Worm (Caenorhabditis elegans) whole organism, L4 larva: ENCODE measurements around the gene T05D4.5.

Experiments used
- D1046.2 ChIP-seq: fragments of 200-800 bp; sonication (Bioruptor generic); IDR thresholded peaks from 2 replicates; pipeline ENCODE4 v1.3.6; 2022; ENCODE audit warnings: missing genetic modification characterization, missing compliant biosample characterization
- F26F4.8 ChIP-seq: fragments of 200-800 bp; sonication (Bioruptor generic); conservative IDR thresholded peaks from 2 replicates; pipeline ENCODE4 v1.3.6; 2022; ENCODE audit warnings: missing genetic modification characterization, missing compliant biosample characterization
- F37D6.2 ChIP-seq: sonication (generic microtip); optimal IDR thresholded peaks from 2 replicates; lab custom pipeline; 2016; ENCODE audit warnings: mild to moderate bottlenecking, missing genetic modification characterization, missing compliant biosample characterization
- F44E2.7 ChIP-seq: fragments of 200-800 bp; sonication (Bioruptor generic); IDR thresholded peaks from 2 replicates; pipeline ENCODE4 v2.1.2; 2022; ENCODE audit warnings: missing genetic modification characterization, missing compliant biosample characterization
- Y75B8A.6 ChIP-seq: fragments of 200-800 bp; sonication (Bioruptor generic); IDR thresholded peaks from 2 replicates; pipeline ENCODE4 v1.3.6; 2022; ENCODE audit warnings: missing genetic modification reagents, missing genetic modification characterization, missing compliant biosample characterization
- aha-1 ChIP-seq: fragments of 150-350 bp; peaks from one replicate; lab custom pipeline; 2014; ENCODE audit warnings: missing biosample characterization, missing genetic modification characterization
- ceh-20 ChIP-seq: fragments of 200-800 bp; sonication (Bioruptor generic); IDR thresholded peaks from 2 replicates; pipeline ENCODE4 v1.3.6; 2022; ENCODE audit warnings: missing genetic modification reagents, missing genetic modification characterization, missing compliant biosample characterization
- daf-16 ChIP-seq, 3 experiments: sonication (generic microtip); optimal IDR thresholded peaks; 2 replicates each; lab custom pipeline; 2016 to 2017; ENCODE audit warnings: missing genetic modification characterization in 3 of 3, missing genetic modification reagents in 3 of 3, mild to moderate bottlenecking in 2 of 3, missing compliant biosample characterization in 2 of 3, missing biosample characterization in 1 of 3, moderate library complexity in 1 of 3
- dmd-6 ChIP-seq: fragments of 200-800 bp; sonication (Bioruptor generic); IDR thresholded peaks from 2 replicates; pipeline ENCODE4 v1.3.6; 2022; ENCODE audit warnings: missing genetic modification reagents, missing genetic modification characterization, missing compliant biosample characterization
- dve-1 ChIP-seq: sonication (generic microtip); optimal IDR thresholded peaks from 2 replicates; lab custom pipeline; 2017; ENCODE audit warnings: antibody characterized with exemption, mild to moderate bottlenecking, missing genetic modification characterization, missing compliant biosample characterization; ENCODE audit not compliant: insufficient read depth
- egl-27 ChIP-seq: sonication (generic microtip); optimal IDR thresholded peaks from 3 replicates; lab custom pipeline; 2017; ENCODE audit warnings: missing biosample characterization, missing genetic modification reagents, missing genetic modification characterization
- egl-43 ChIP-seq: fragments of 200-800 bp; sonication (Bioruptor generic); IDR thresholded peaks from 2 replicates; pipeline ENCODE4 v1.3.6; 2022; ENCODE audit warnings: missing genetic modification reagents, missing genetic modification characterization, missing compliant biosample characterization
- hif-1 ChIP-seq, 2 experiments: sonication (generic microtip); optimal IDR thresholded peaks; 2 replicates each; lab custom pipeline; 2016 to 2017; ENCODE audit warnings: missing compliant biosample characterization in 2 of 2, missing genetic modification characterization in 2 of 2, missing genetic modification reagents in 2 of 2, missing genotype in 2 of 2, mild to moderate bottlenecking in 1 of 2
- hlh-11 ChIP-seq: fragments of 200-800 bp; sonication (Bioruptor generic); optimal IDR thresholded peaks from 2 replicates; lab custom pipeline; 2018; ENCODE audit warnings: mild to moderate bottlenecking, missing genetic modification characterization, missing compliant biosample characterization
- hlh-30 ChIP-seq: sonication (generic microtip); optimal IDR thresholded peaks from 2 replicates; lab custom pipeline; 2017; ENCODE audit warnings: antibody characterized with exemption, mild to moderate bottlenecking, missing genetic modification characterization, missing compliant biosample characterization; ENCODE audit not compliant: insufficient read depth
- lin-1 ChIP-seq: fragments of 200-800 bp; sonication (Bioruptor generic); IDR thresholded peaks from 2 replicates; pipeline ENCODE4 v1.3.6; 2022; ENCODE audit warnings: missing genetic modification reagents, missing genetic modification characterization, missing compliant biosample characterization
- lin-13 ChIP-seq: fragments of 150-350 bp; optimal IDR thresholded peaks from 2 replicates; lab custom pipeline; 2014; ENCODE audit warnings: missing biosample characterization, missing genetic modification reagents, missing genetic modification characterization
- madf-9 ChIP-seq: fragments of 200-800 bp; sonication (Bioruptor generic); conservative IDR thresholded peaks from 2 replicates; pipeline ENCODE4 v1.3.6; 2022; ENCODE audit warnings: missing genetic modification reagents, missing genetic modification characterization, missing compliant biosample characterization
- mdt-29 ChIP-seq: fragments of 200-800 bp; sonication (Bioruptor generic); IDR thresholded peaks from 2 replicates; pipeline ENCODE4 v1.3.6; 2022; ENCODE audit warnings: missing genetic modification reagents, missing genetic modification characterization, missing compliant biosample characterization
- mep-1 ChIP-seq: fragments of 150-350 bp; sonication (generic microtip); optimal IDR thresholded peaks from 3 replicates; lab custom pipeline; 2014; ENCODE audit warnings: missing biosample characterization, missing genetic modification characterization
- mxl-3 ChIP-seq: fragments of 200-800 bp; sonication (Bioruptor generic); optimal IDR thresholded peaks from 2 replicates; lab custom pipeline; 2018; ENCODE audit warnings: mild to moderate bottlenecking, missing genetic modification characterization, missing compliant biosample characterization
- nhr-10 ChIP-seq: fragments of 150-350 bp; optimal IDR thresholded peaks from 2 replicates; lab custom pipeline; 2014; ENCODE audit warnings: missing biosample characterization, missing genetic modification characterization
- nhr-102 ChIP-seq: sonication (generic microtip); optimal IDR thresholded peaks from 2 replicates; lab custom pipeline; 2016; ENCODE audit warnings: mild to moderate bottlenecking, missing genetic modification characterization, moderate library complexity, missing compliant biosample characterization
- nhr-111 ChIP-seq: fragments of 200-800 bp; sonication (Bioruptor generic); optimal IDR thresholded peaks from 2 replicates; lab custom pipeline; 2018; ENCODE audit warnings: mild to moderate bottlenecking, missing genetic modification characterization, missing compliant biosample characterization
- nhr-28 ChIP-seq: fragments of 150-350 bp; optimal IDR thresholded peaks from 2 replicates; lab custom pipeline; 2014; ENCODE audit warnings: missing biosample characterization, missing genetic modification characterization
- nhr-48 ChIP-seq: sonication (generic microtip); optimal IDR thresholded peaks from 2 replicates; lab custom pipeline; 2016; ENCODE audit warnings: mild to moderate bottlenecking, missing genetic modification characterization, missing compliant biosample characterization
- nhr-77 ChIP-seq: fragments of 150-350 bp; optimal IDR thresholded peaks from 2 replicates; lab custom pipeline; 2014; ENCODE audit warnings: missing biosample characterization, missing genetic modification characterization
- pha-4 ChIP-seq, 2 experiments: fragments of 150-350 bp in 1 of 2; fragments of 200-800 bp in 1 of 2; sonication (Bioruptor generic) in 1 of 2; IDR thresholded peaks in 1 of 2; optimal IDR thresholded peaks in 1 of 2; 2 replicates each; pipeline versions ENCODE4 v1.3.6 to Lab custom; 2014 to 2022; ENCODE audit warnings: missing genetic modification characterization in 2 of 2, missing genetic modification reagents in 2 of 2, missing biosample characterization in 1 of 2, missing compliant biosample characterization in 1 of 2
- pqm-1 ChIP-seq: sonication (generic microtip); optimal IDR thresholded peaks from 2 replicates; lab custom pipeline; 2017; ENCODE audit warnings: missing biosample characterization, missing genetic modification characterization
- set-16 ChIP-seq: fragments of 200-800 bp; sonication (Bioruptor generic); IDR thresholded peaks from 2 replicates; pipeline ENCODE4 v1.3.6; 2022; ENCODE audit warnings: missing genetic modification reagents, missing genetic modification characterization, missing compliant biosample characterization
- snpc-1.2 ChIP-seq: fragments of 200-800 bp; sonication (Bioruptor generic); IDR thresholded peaks from 2 replicates; pipeline ENCODE4 v1.3.6; 2022; ENCODE audit warnings: missing genetic modification reagents, missing genetic modification characterization, missing compliant biosample characterization
- spr-3 ChIP-seq: fragments of 200-800 bp; sonication (Bioruptor generic); optimal IDR thresholded peaks from 2 replicates; lab custom pipeline; 2018; ENCODE audit warnings: mild to moderate bottlenecking, missing genetic modification characterization, missing compliant biosample characterization
- tra-1 ChIP-seq: fragments of 200-800 bp; sonication (Bioruptor generic); IDR thresholded peaks from 2 replicates; pipeline ENCODE4 v1.3.6; 2022; ENCODE audit warnings: missing genetic modification reagents, missing genetic modification characterization, missing compliant biosample characterization
- unc-130 ChIP-seq: sonication (generic microtip); optimal IDR thresholded peaks from 2 replicates; lab custom pipeline; 2016; ENCODE audit warnings: missing genetic modification reagents, missing genetic modification characterization, missing compliant biosample characterization
- unc-62 ChIP-seq, 3 experiments: fragments of 150-350 bp in 1 of 3; sonication (generic microtip); optimal IDR thresholded peaks in 2 of 3; peaks in 1 of 3; 1 replicate in 1 of 3; 2 replicates in 2 of 3; lab custom pipeline; 2014 to 2017; ENCODE audit warnings: missing biosample characterization in 3 of 3, missing genetic modification characterization in 3 of 3, missing genetic modification reagents in 3 of 3, missing genotype in 1 of 3
- vab-7 ChIP-seq: fragments of 200-800 bp; sonication (Bioruptor generic); IDR thresholded peaks from 2 replicates; pipeline ENCODE4 v1.3.6; 2022; ENCODE audit warnings: missing genetic modification reagents, missing genetic modification characterization, missing compliant biosample characterization
- zfp-2 ChIP-seq: sonication (generic microtip); optimal IDR thresholded peaks from 2 replicates; lab custom pipeline; 2016; ENCODE audit warnings: mild to moderate bottlenecking, missing genetic modification characterization, missing compliant biosample characterization

The T05D4.5 gene

ce11 chrIII:13600254-13600653, 19.6 kb downstream of the T05D4.5 start:
- no peak for TF ChIP-seq zfp-2 (tag; lab: Kevin White, UChicago)
- TF ChIP-seq egl-43 (GFP tag; lab: Robert Waterston, UW), result no peak
- TF ChIP-seq set-16, result peak; percentile 69

ce11 chrIII:13604834-13605233, 24.2 kb downstream of the T05D4.5 start:
- no peak for TF ChIP-seq nhr-28 (tag; lab: Kevin White, UChicago)
- no peak for TF ChIP-seq F37D6.2
- 0 out of 2 replicates have a peak, but pooled peaks have one; percentile 6 for TF ChIP-seq F26F4.8 (GFP tag; lab: Robert Waterston, UW)
- peak; percentile 94 for TF ChIP-seq set-16
- TF ChIP-seq egl-43 (GFP tag; lab: Robert Waterston, UW), result peak; percentile 35; the same call in 1 of the 2 replicates
- TF ChIP-seq vab-7, result no peak
- peak; percentile 57 for TF ChIP-seq spr-3
- TF ChIP-seq F44E2.7, result 0 out of 2 replicates have a peak, but pooled peaks have one; percentile 63
- no peak for TF ChIP-seq Y75B8A.6 (GFP tag; lab: Robert Waterston, UW)
- 0 out of 2 replicates have a peak, but pooled peaks have one; percentile 13 for TF ChIP-seq pha-4 (GFP tag; IDR thresholded peaks at IDR 0.05; lab: Robert Waterston, UW)
- TF ChIP-seq pha-4 (tag; optimal IDR thresholded peaks at IDR 0.05; lab: Kevin White, UChicago), result no peak
- peak; percentile 6 for TF ChIP-seq nhr-111 (GFP tag; lab: Kevin White, UChicago)
- no peak for TF ChIP-seq snpc-1.2 (GFP tag; lab: Robert Waterston, UW)

DNA sequence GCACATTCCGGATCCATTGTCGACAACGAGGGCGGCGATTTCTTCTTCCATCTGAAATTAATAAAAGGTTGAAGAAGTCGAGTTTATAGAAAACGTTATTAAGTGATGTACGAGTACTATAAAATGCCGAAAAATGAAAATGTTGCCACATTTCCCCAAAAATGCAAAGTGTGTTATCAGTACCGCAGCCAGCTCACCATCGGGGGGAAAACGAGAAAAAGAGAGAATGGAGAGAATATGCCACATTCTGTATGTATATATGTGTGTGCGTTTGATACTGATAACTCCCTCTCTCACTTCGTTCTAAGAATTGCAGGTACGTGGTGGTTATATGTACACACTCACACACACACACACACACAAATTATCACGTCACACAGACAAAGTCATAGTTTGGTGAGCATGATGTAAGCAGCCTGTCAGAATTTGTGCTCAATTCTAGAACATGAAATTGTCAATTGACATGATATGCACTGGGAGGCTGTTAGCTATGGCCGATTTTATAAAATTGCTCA, 25.4 kb downstream of the T05D4.5 start, which contains the start of gene act-5:
act-5 (minus strand) TSS at position 51 of the 515 bp plus-strand sequence.
- TF ChIP-seq unc-62 (GFP tag; optimal IDR thresholded peaks at IDR 0.05 in 1 of 2; lab: Kevin White, UChicago) (peak in 1 of 2 experiments; percentile 93), unc-62 (tag; optimal IDR thresholded peaks at IDR 0.05; lab: Kevin White, UChicago) (no peak), pha-4 (GFP tag; IDR thresholded peaks at IDR 0.05; lab: Robert Waterston, UW) (no peak), pha-4 (tag; optimal IDR thresholded peaks at IDR 0.05; lab: Kevin White, UChicago) (peak; percentile 6), mdt-29 (GFP tag; lab: Robert Waterston, UW) (0 out of 2 replicates have a peak, but pooled peaks have one; percentile 31), egl-27 (no peak), daf-16 (GFP tag; optimal IDR thresholded peaks at IDR 0.05; lab: Kevin White, UChicago) (peak in 1 of 2 experiments; percentile 15), daf-16 (tag; optimal IDR thresholded peaks at IDR 0.05; lab: Kevin White, UChicago) (peak; percentile 90), ceh-20 (GFP tag; lab: Robert Waterston, UW) (no peak), nhr-28 (tag; lab: Kevin White, UChicago) (peak; percentile 91), dve-1 (peak; percentile 79), tra-1 (GFP tag; lab: Robert Waterston, UW) (peak; percentile 61; the same call in 1 of the 2 replicates), lin-1 (GFP tag; lab: Robert Waterston, UW) (0 out of 2 replicates have a peak, but pooled peaks have one; percentile 39), nhr-48 (tag; lab: Kevin White, UChicago) (peak; percentile 69), dmd-6 (GFP tag; lab: Robert Waterston, UW) (peak; percentile 85), lin-13 (peak; percentile 14), nhr-77 (peak; percentile 77), aha-1 (tag; lab: Kevin White, UChicago) (peak; percentile 94), D1046.2 (no peak), pqm-1 (tag; lab: Kevin White, UChicago) (peak; percentile 91), mxl-3 (peak; percentile 37), nhr-10 (tag; lab: Kevin White, UChicago) (peak; percentile 51), mep-1 (tag; lab: Kevin White, UChicago) (peak; percentile 23), hif-1 (tag; optimal IDR thresholded peaks at IDR 0.05; lab: Kevin White, UChicago) (peak in 1 of 2 experiments; percentile 26), hlh-11 (tag; lab: Kevin White, UChicago) (peak; percentile 87), hlh-30 (tag; lab: Kevin White, UChicago) (peak; percentile 53), nhr-102 (peak; percentile 74), madf-9 (GFP tag; lab: Robert Waterston, UW) (no peak), unc-130 (GFP tag; lab: Kevin White, UChicago) (no peak)
- TF ChIP-seq, all 104 proteins: peak for 21
